Worm (Caenorhabditis elegans) whole organism, L3 larva: ENCODE measurements around the gene aak-1.
A peak's percentile ranks its signal among the peaks of the same experiment; 100 is the strongest.

Experiments used
- R02D3.7 ChIP-seq: fragments of 150-350 bp; optimal IDR thresholded peaks from 2 replicates; lab custom pipeline; 2014; ENCODE audit warnings: missing biosample characterization, missing genetic modification characterization
- ZK546.5 ChIP-seq: sonication (generic microtip); optimal IDR thresholded peaks from 2 replicates; lab custom pipeline; 2017; ENCODE audit warnings: missing biosample characterization, missing genetic modification characterization
- aly-2 ChIP-seq: fragments of 150-350 bp; optimal IDR thresholded peaks from 2 replicates; lab custom pipeline; 2014; ENCODE audit warnings: missing biosample characterization, missing genetic modification characterization
- ama-1 ChIP-seq: fragments of 150-350 bp; optimal IDR thresholded peaks from 2 replicates; lab custom pipeline; 2018
- ceh-16 ChIP-seq: sonication (generic microtip); optimal IDR thresholded peaks from 2 replicates; lab custom pipeline; 2017; ENCODE audit warnings: missing biosample characterization, missing genetic modification characterization
- ceh-28 ChIP-seq: fragments of 150-350 bp; optimal IDR thresholded peaks from 2 replicates; lab custom pipeline; 2014; ENCODE audit warnings: missing biosample characterization, missing genetic modification reagents, missing genetic modification characterization
- ceh-82 ChIP-seq: fragments of 150-350 bp; optimal IDR thresholded peaks from 2 replicates; lab custom pipeline; 2014; ENCODE audit warnings: missing biosample characterization, missing genetic modification characterization
- ceh-9 ChIP-seq: sonication (generic microtip); optimal IDR thresholded peaks from 2 replicates; lab custom pipeline; 2018; ENCODE audit warnings: missing biosample characterization, missing genetic modification characterization
- daf-12 ChIP-seq: fragments of 150-350 bp; optimal IDR thresholded peaks from 2 replicates; lab custom pipeline; 2014; ENCODE audit warnings: missing biosample characterization, missing genetic modification reagents, missing genetic modification characterization
- egl-27 ChIP-seq: sonication (generic microtip); optimal IDR thresholded peaks from 4 replicates; lab custom pipeline; 2017; ENCODE audit warnings: missing biosample characterization, missing genetic modification reagents, missing genetic modification characterization
- egl-5 ChIP-seq: fragments of 150-350 bp; optimal IDR thresholded peaks from 2 replicates; lab custom pipeline; 2017; ENCODE audit warnings: missing biosample characterization, missing genetic modification reagents, missing genetic modification characterization, inconsistent platforms
- elt-1 ChIP-seq: fragments of 150-350 bp; optimal IDR thresholded peaks from 2 replicates; lab custom pipeline; 2014; ENCODE audit warnings: missing biosample characterization, missing genetic modification characterization
- elt-2 ChIP-seq: sonication (generic microtip); optimal IDR thresholded peaks from 2 replicates; lab custom pipeline; 2016; ENCODE audit warnings: missing genetic modification reagents, mild to moderate bottlenecking, missing genetic modification characterization, missing compliant biosample characterization
- elt-3 ChIP-seq, 3 experiments: fragments of 150-350 bp in 1 of 3; sonication (generic microtip) in 2 of 3; optimal IDR thresholded peaks; 2 replicates in 2 of 3; 4 replicates in 1 of 3; lab custom pipeline; 2014 to 2017; ENCODE audit warnings: missing biosample characterization in 3 of 3, missing genetic modification characterization in 3 of 3
- eor-1 ChIP-seq, 2 experiments: fragments of 150-350 bp; optimal IDR thresholded peaks; 2 replicates each; lab custom pipeline; 2014 to 2018; ENCODE audit warnings: missing biosample characterization in 2 of 2, missing genetic modification characterization in 2 of 2
- fkh-10 ChIP-seq: sonication (generic microtip); optimal IDR thresholded peaks from 2 replicates; lab custom pipeline; 2017; ENCODE audit warnings: missing biosample characterization, missing genetic modification reagents, missing genetic modification characterization
- fos-1 ChIP-seq: fragments of 150-350 bp; optimal IDR thresholded peaks from 2 replicates; lab custom pipeline; 2014; ENCODE audit warnings: missing biosample characterization, missing genetic modification characterization
- hmg-11 ChIP-seq: sonication (generic microtip); optimal IDR thresholded peaks from 2 replicates; lab custom pipeline; 2016; ENCODE audit warnings: missing genetic modification characterization, missing compliant biosample characterization
- jun-1 ChIP-seq: fragments of 150-350 bp; optimal IDR thresholded peaks from 2 replicates; lab custom pipeline; 2014; ENCODE audit warnings: missing biosample characterization, missing genetic modification reagents, missing genetic modification characterization
- lin-15B ChIP-seq: fragments of 150-350 bp; optimal IDR thresholded peaks from 2 replicates; lab custom pipeline; 2014; ENCODE audit warnings: missing biosample characterization, missing genetic modification characterization
- lin-39 ChIP-seq: fragments of 150-350 bp; optimal IDR thresholded peaks from 2 replicates; lab custom pipeline; 2018; ENCODE audit warnings: missing biosample characterization, missing genetic modification reagents, missing genetic modification characterization
- lsy-12 ChIP-seq: sonication (generic microtip); optimal IDR thresholded peaks from 2 replicates; lab custom pipeline; 2016; ENCODE audit warnings: mild to moderate bottlenecking, missing genetic modification characterization, missing compliant biosample characterization
- mdl-1 ChIP-seq: fragments of 150-350 bp; optimal IDR thresholded peaks from 2 replicates; lab custom pipeline; 2014; ENCODE audit warnings: missing biosample characterization, missing genetic modification characterization
- mml-1 ChIP-seq: fragments of 150-350 bp; sonication (generic microtip); optimal IDR thresholded peaks from 3 replicates; lab custom pipeline; 2014; ENCODE audit warnings: missing biosample characterization, missing genetic modification characterization
- nfya-1 ChIP-seq: sonication (generic microtip); optimal IDR thresholded peaks from 2 replicates; lab custom pipeline; 2017; ENCODE audit warnings: missing genetic modification characterization, mild to moderate bottlenecking, missing compliant biosample characterization, antibody characterized with exemption, moderate library complexity; ENCODE audit not compliant: insufficient read depth
- nhr-11 ChIP-seq: fragments of 150-350 bp; optimal IDR thresholded peaks from 2 replicates; lab custom pipeline; 2014; ENCODE audit warnings: missing biosample characterization, missing genetic modification characterization
- nhr-12 ChIP-seq: fragments of 150-350 bp; optimal IDR thresholded peaks from 2 replicates; lab custom pipeline; 2014; ENCODE audit warnings: missing biosample characterization, missing genetic modification characterization
- nhr-23 ChIP-seq: fragments of 150-350 bp; optimal IDR thresholded peaks from 2 replicates; lab custom pipeline; 2014; ENCODE audit warnings: missing biosample characterization, missing genetic modification reagents, missing genetic modification characterization
- nhr-237 ChIP-seq: fragments of 150-350 bp; optimal IDR thresholded peaks from 2 replicates; lab custom pipeline; 2014; ENCODE audit warnings: missing biosample characterization, missing genetic modification characterization
- nhr-25 ChIP-seq: sonication (generic microtip); optimal IDR thresholded peaks from 2 replicates; lab custom pipeline; 2017; ENCODE audit warnings: missing biosample characterization, missing genetic modification characterization
- nhr-28 ChIP-seq: fragments of 150-350 bp; optimal IDR thresholded peaks from 2 replicates; lab custom pipeline; 2014; ENCODE audit warnings: missing biosample characterization, missing genetic modification characterization
- nhr-43 ChIP-seq: sonication (generic microtip); optimal IDR thresholded peaks from 2 replicates; lab custom pipeline; 2016; ENCODE audit warnings: mild to moderate bottlenecking, missing genetic modification characterization, missing compliant biosample characterization; ENCODE audit not compliant: poor library complexity, severe bottlenecking
- nhr-67 ChIP-seq: fragments of 150-350 bp; optimal IDR thresholded peaks from 2 replicates; lab custom pipeline; 2014; ENCODE audit warnings: missing biosample characterization, missing genetic modification characterization
- nhr-76 ChIP-seq: fragments of 150-350 bp; sonication (generic microtip); optimal IDR thresholded peaks from 5 replicates; lab custom pipeline; 2014; ENCODE audit warnings: missing biosample characterization, missing genetic modification characterization
- nhr-77 ChIP-seq: fragments of 150-350 bp; optimal IDR thresholded peaks from 2 replicates; lab custom pipeline; 2014; ENCODE audit warnings: missing biosample characterization, missing genetic modification characterization
- pha-4 ChIP-seq: fragments of 150-350 bp; optimal IDR thresholded peaks from 2 replicates; lab custom pipeline; 2014; ENCODE audit warnings: missing biosample characterization, missing genetic modification reagents, missing genetic modification characterization
- pqm-1 ChIP-seq: fragments of 150-350 bp; optimal IDR thresholded peaks from 2 replicates; lab custom pipeline; 2017; ENCODE audit warnings: missing biosample characterization, missing genetic modification characterization, inconsistent platforms
- sea-2 ChIP-seq: fragments of 150-350 bp; sonication (generic microtip); optimal IDR thresholded peaks from 4 replicates; lab custom pipeline; 2014; ENCODE audit warnings: missing biosample characterization, missing genetic modification reagents, missing genetic modification characterization
- skn-1 ChIP-seq: fragments of 150-350 bp; optimal IDR thresholded peaks from 2 replicates; lab custom pipeline; 2014; ENCODE audit warnings: missing biosample characterization, missing genetic modification characterization
- snpc-4 ChIP-seq: fragments of 150-350 bp; optimal IDR thresholded peaks from 2 replicates; lab custom pipeline; 2014; ENCODE audit warnings: missing biosample characterization, missing genetic modification characterization
- tbx-2 ChIP-seq: sonication (generic microtip); optimal IDR thresholded peaks from 2 replicates; lab custom pipeline; 2016; ENCODE audit warnings: mild to moderate bottlenecking, missing genetic modification characterization, missing compliant biosample characterization
- unc-39 ChIP-seq: sonication (generic microtip); optimal IDR thresholded peaks from 4 replicates; lab custom pipeline; 2017; ENCODE audit warnings: missing biosample characterization, missing genetic modification characterization
- unc-62 ChIP-seq: fragments of 150-350 bp; sonication (generic microtip); optimal IDR thresholded peaks from 4 replicates; lab custom pipeline; 2014; ENCODE audit warnings: missing biosample characterization, missing genetic modification reagents, missing genetic modification characterization
- zag-1 ChIP-seq: fragments of 150-350 bp; optimal IDR thresholded peaks from 2 replicates; lab custom pipeline; 2014; ENCODE audit warnings: missing biosample characterization, missing genetic modification characterization
- ztf-11 ChIP-seq: fragments of 150-350 bp; optimal IDR thresholded peaks from 2 replicates; lab custom pipeline; 2014; ENCODE audit warnings: missing biosample characterization, missing genetic modification characterization
- ztf-4 ChIP-seq: fragments of 150-350 bp; optimal IDR thresholded peaks from 2 replicates; lab custom pipeline; 2014; ENCODE audit warnings: missing biosample characterization, missing genetic modification characterization

The aak-1 gene

ce11 chrIII:8797211-8797733 is 36.4 kb upstream of the aak-1 start:
- peak in 1 of 3 experiments; percentile 74 for TF ChIP-seq elt-3 (tag; optimal IDR thresholded peaks at IDR 0.05; lab: Kevin White, UChicago)
- TF ChIP-seq nhr-77 (tag; lab: Kevin White, UChicago): peak; percentile 18
- TF ChIP-seq ceh-16: no peak
- peak; percentile 89 for TF ChIP-seq nfya-1 (tag; lab: Kevin White, UChicago)
- TF ChIP-seq fos-1 (tag; lab: Kevin White, UChicago): peak; percentile 43
- TF ChIP-seq nhr-25: peak; percentile 92
- peak; percentile 27 for TF ChIP-seq egl-27 (tag; lab: Kevin White, UChicago)
- peak; percentile 90 for TF ChIP-seq mdl-1 (tag; lab: Kevin White, UChicago)
- TF ChIP-seq sea-2 (GFP tag; lab: Kevin White, UChicago): peak; percentile 14
- TF ChIP-seq ceh-28 (tag; lab: Kevin White, UChicago): peak; percentile 83
- peak; percentile 49 for TF ChIP-seq lin-15B (tag; lab: Kevin White, UChicago)
- TF ChIP-seq nhr-28 (tag; lab: Kevin White, UChicago): no peak
- peak; percentile 93 for TF ChIP-seq lin-39
- TF ChIP-seq zag-1 (tag; lab: Kevin White, UChicago): no peak
- TF ChIP-seq R02D3.7 (tag; lab: Kevin White, UChicago): peak; percentile 44
- peak; percentile 34 for TF ChIP-seq egl-5 (tag; lab: Kevin White, UChicago)
- peak; percentile 5 for TF ChIP-seq nhr-11 (tag; lab: Kevin White, UChicago)
- no peak for TF ChIP-seq ZK546.5 (tag; lab: Kevin White, UChicago)
- peak; percentile 87 for TF ChIP-seq nhr-43 (tag; lab: Kevin White, UChicago)
- TF ChIP-seq elt-1 (tag; lab: Kevin White, UChicago): peak; percentile 59
- no peak for TF ChIP-seq eor-1 (tag; optimal IDR thresholded peaks at IDR 0.05; lab: Kevin White, UChicago)
- peak; percentile 68 for TF ChIP-seq hmg-11 (tag; lab: Kevin White, UChicago)
- TF ChIP-seq unc-39: no peak
- TF ChIP-seq ztf-4: no peak
- TF ChIP-seq pqm-1 (tag; lab: Kevin White, UChicago): peak; percentile 96
- no peak for TF ChIP-seq nhr-12 (tag; lab: Kevin White, UChicago)
- peak; percentile 36 for TF ChIP-seq nhr-76
- TF ChIP-seq unc-62 (GFP tag; lab: Kevin White, UChicago): peak; percentile 71
- no peak for TF ChIP-seq nhr-67 (tag; lab: Kevin White, UChicago)
- TF ChIP-seq daf-12 (tag; lab: Kevin White, UChicago): no peak
- TF ChIP-seq ceh-82 (tag; lab: Kevin White, UChicago): peak; percentile 42
- TF ChIP-seq nhr-237 (tag; lab: Kevin White, UChicago): no peak
- TF ChIP-seq lsy-12 (tag; lab: Kevin White, UChicago): peak; percentile 81
- TF ChIP-seq ceh-9 (tag; lab: Kevin White, UChicago): no peak
- TF ChIP-seq skn-1: peak; percentile 76
- TF ChIP-seq pha-4: peak; percentile 43
- TF ChIP-seq ama-1 (lab: Kevin White, UChicago): no peak
- peak; percentile 68 for TF ChIP-seq nhr-23 (tag; lab: Kevin White, UChicago)
- TF ChIP-seq snpc-4 (tag; lab: Kevin White, UChicago): peak; percentile 75
- peak; percentile 96 for TF ChIP-seq elt-2 (tag; lab: Kevin White, UChicago)
- TF ChIP-seq mml-1: no peak
- TF ChIP-seq ztf-11 (tag; lab: Kevin White, UChicago): no peak
- no peak for TF ChIP-seq aly-2 (tag; lab: Kevin White, UChicago)
- peak; percentile 75 for TF ChIP-seq tbx-2 (tag; lab: Kevin White, UChicago)
- peak; percentile 94 for TF ChIP-seq jun-1 (tag; lab: Kevin White, UChicago)
- peak; percentile 73 for TF ChIP-seq fkh-10 (GFP tag; lab: Kevin White, UChicago)
